Fruit fly (Drosophila melanogaster) whole organism, embryonic: ENCODE results near the gene ppk7.

Experiments
- CG14965 ChIP-seq: fragments of 200-800 bp; sonication (Bioruptor generic); optimal IDR thresholded peaks from 2 replicates; lab custom pipeline; 2016; ENCODE audit warnings: missing biosample characterization, missing genetic modification characterization, borderline replicate concordance
- CG2875 ChIP-seq: fragments of 200-800 bp; sonication (Bioruptor generic); optimal IDR thresholded peaks from 2 replicates; lab custom pipeline; 2017; ENCODE audit warnings: missing biosample characterization, mild to moderate bottlenecking, missing genetic modification characterization, missing genetic modification reagents
- CG4360 ChIP-seq: fragments of 200-800 bp; sonication (Bioruptor generic); IDR thresholded peaks from 2 replicates; pipeline ENCODE4 v1.3.6; 2022; ENCODE audit warnings: missing biosample characterization, missing genetic modification characterization
- al ChIP-seq: fragments of 200-800 bp; sonication (Bioruptor generic); IDR thresholded peaks from 2 replicates; pipeline ENCODE4 v1.3.6; 2022; ENCODE audit warnings: missing biosample characterization, missing genetic modification characterization
- en ChIP-seq: fragments of 200-800 bp; sonication (Bioruptor generic); optimal IDR thresholded peaks from 2 replicates; lab custom pipeline; 2016; ENCODE audit warnings: missing biosample characterization, missing genetic modification characterization
- h ChIP-seq: fragments of >200 bp; optimal IDR thresholded peaks from 2 replicates; lab custom pipeline; 2017
- stc ChIP-seq: fragments of 200-800 bp; sonication (Bioruptor generic); IDR thresholded peaks from 2 replicates; pipeline ENCODE4 v1.3.6; 2022; ENCODE audit warnings: missing biosample characterization, missing genetic modification characterization

- TF ChIP-seq en (GFP tag; lab: Kevin White, UChicago): no peak
- TF ChIP-seq al (GFP tag; lab: Robert Waterston, UW): no peak
- TF ChIP-seq stc (GFP tag; lab: Robert Waterston, UW): no peak
- no peak for TF ChIP-seq h (lab: Kevin White, UChicago)
- no peak for TF ChIP-seq CG4360
- TF ChIP-seq CG2875: no peak
- TF ChIP-seq CG14965 (GFP tag; lab: Kevin White, UChicago): no peak
Observed at dm6 chr2L:6387068-6387467, 32.9 kb upstream of the ppk7 start.
